Fruit fly (Drosophila melanogaster): ENCODE data around the gene Kal1.

Kal1 gene

dm6 chr3R:24163556-24164022 is 22.4 kb downstream of the Kal1 start, which contains the start of gene Apc2 (continued):
- TF ChIP-seq dsx (GFP tag; optimal IDR thresholded peaks at IDR 0.05; ENCODE audit: poor library complexity, severe bottlenecking) = peak; percentile 56
- TF ChIP-seq svp (GFP tag) = no peak
- TF ChIP-seq CG8319 (GFP tag; optimal IDR thresholded peaks at IDR 0.05) = no peak
- no peak for TF ChIP-seq Hr38 (GFP tag; optimal IDR thresholded peaks at IDR 0.05)
- TF ChIP-seq Eip93F (GFP tag; optimal IDR thresholded peaks at IDR 0.05) = no peak
- TF ChIP-seq achi (GFP tag; optimal IDR thresholded peaks at IDR 0.05) = peak; percentile 62
- TF ChIP-seq CG10631 (GFP tag; optimal IDR thresholded peaks at IDR 0.05) = peak; percentile 69
- TF ChIP-seq Ets21C (GFP tag; optimal IDR thresholded peaks at IDR 0.05) = no peak
- TF ChIP-seq Hr4 (GFP tag; optimal IDR thresholded peaks at IDR 0.05) = peak; percentile 74
- TF ChIP-seq CG6854 (GFP tag; optimal IDR thresholded peaks at IDR 0.05) = no peak
- peak; percentile 36 for TF ChIP-seq Lpt (GFP tag; optimal IDR thresholded peaks at IDR 0.05)
- TF ChIP-seq eg (GFP tag; IDR thresholded peaks at IDR 0.05) = peak; percentile 70
- TF ChIP-seq Sox14 (GFP tag; optimal IDR thresholded peaks at IDR 0.05) = peak; percentile 70
- TF ChIP-seq dac (GFP tag; optimal IDR thresholded peaks at IDR 0.05) = no peak
- no peak for TF ChIP-seq fkh (GFP tag; optimal IDR thresholded peaks at IDR 0.05)
- TF ChIP-seq CG4318 (GFP tag; optimal IDR thresholded peaks at IDR 0.05) = no peak
- TF ChIP-seq Sox15 (GFP tag; optimal IDR thresholded peaks at IDR 0.05) = no peak
- peak; percentile 80 for TF ChIP-seq vri (GFP tag; optimal IDR thresholded peaks at IDR 0.05)
- TF ChIP-seq CG3032 (tag; optimal IDR thresholded peaks at IDR 0.05) = peak; percentile 64
- TF ChIP-seq pdm3 (GFP tag; optimal IDR thresholded peaks at IDR 0.05) = peak; percentile 63
- TF ChIP-seq CG10669 (GFP tag; optimal IDR thresholded peaks at IDR 0.05) = no peak
- TF ChIP-seq Blimp-1 (GFP tag; optimal IDR thresholded peaks at IDR 0.05) = no peak
- TF ChIP-seq Met (GFP tag; optimal IDR thresholded peaks at IDR 0.05) = no peak
- peak; percentile 61 for TF ChIP-seq Hr39 (GFP tag; optimal IDR thresholded peaks at IDR 0.05)
- peak; percentile 32 for TF ChIP-seq CG11902 (GFP tag; optimal IDR thresholded peaks at IDR 0.05)
- TF ChIP-seq CG6276 (GFP tag; optimal IDR thresholded peaks at IDR 0.05) = no peak
- TF ChIP-seq CG1621 (tag; optimal IDR thresholded peaks at IDR 0.05) = no peak
- no peak for TF ChIP-seq fd59A (GFP tag; optimal IDR thresholded peaks at IDR 0.05)
- TF ChIP-seq esn (GFP tag; optimal IDR thresholded peaks at IDR 0.05) = peak; percentile 75
- peak; percentile 61 for TF ChIP-seq Eip75B (GFP tag; optimal IDR thresholded peaks at IDR 0.05)
- no peak for TF ChIP-seq spab (GFP tag; optimal IDR thresholded peaks at IDR 0.05)
- peak; percentile 57 for TF ChIP-seq CG34406 (GFP tag; optimal IDR thresholded peaks at IDR 0.05)
- TF ChIP-seq fd85E (GFP tag; optimal IDR thresholded peaks at IDR 0.05) = no peak
- TF ChIP-seq CG16779 (tag; optimal IDR thresholded peaks at IDR 0.05) = no peak
- TF ChIP-seq CG7368 (GFP tag; optimal IDR thresholded peaks at IDR 0.05) = no peak
- TF ChIP-seq lz (GFP tag; optimal IDR thresholded peaks at IDR 0.05) = peak; percentile 76

dm6 chr3R:24169362-24169761 is 28.2 kb downstream of the Kal1 start, which contains the start of gene CG5510:
TSS of gene CG5510 (minus strand) at chr3R:24169562.
- TF ChIP-seq Lpt (GFP tag; optimal IDR thresholded peaks at IDR 0.05) (no peak), dac (GFP tag; optimal IDR thresholded peaks at IDR 0.05) (no peak), CG11294 (GFP tag; IDR thresholded peaks at IDR 0.05) (0 out of 2 replicates have a peak, but pooled peaks have one; percentile 23), CG8319 (GFP tag; optimal IDR thresholded peaks at IDR 0.05) (no peak), acj6 (GFP tag; optimal IDR thresholded peaks at IDR 0.05) (no peak), CG4318 (GFP tag; optimal IDR thresholded peaks at IDR 0.05) (no peak), Eip78C (GFP tag) (peak; percentile 67), ss (GFP tag; optimal IDR thresholded peaks at IDR 0.05) (no peak), Eip93F (GFP tag; optimal IDR thresholded peaks at IDR 0.05) (no peak), CG3032 (tag; optimal IDR thresholded peaks at IDR 0.05) (peak; percentile 44), dsx (GFP tag; optimal IDR thresholded peaks at IDR 0.05; ENCODE audit: poor library complexity, severe bottlenecking) (no peak), CG9139 (GFP tag; optimal IDR thresholded peaks at IDR 0.05) (no peak), pdm3 (GFP tag; optimal IDR thresholded peaks at IDR 0.05) (no peak), CG31627 (GFP tag; optimal IDR thresholded peaks at IDR 0.05) (peak; percentile 48), CG6854 (GFP tag; optimal IDR thresholded peaks at IDR 0.05) (no peak), Gug (GFP tag; IDR thresholded peaks at IDR 0.05) (no peak), Hr39 (GFP tag; optimal IDR thresholded peaks at IDR 0.05) (no peak), CG6276 (GFP tag; optimal IDR thresholded peaks at IDR 0.05) (no peak), Blimp-1 (GFP tag; optimal IDR thresholded peaks at IDR 0.05) (no peak), net (GFP tag; optimal IDR thresholded peaks at IDR 0.05) (no peak), Eip75B (GFP tag; optimal IDR thresholded peaks at IDR 0.05) (peak; percentile 33), spab (GFP tag; optimal IDR thresholded peaks at IDR 0.05) (no peak), CG11902 (GFP tag; optimal IDR thresholded peaks at IDR 0.05) (no peak), Hr38 (GFP tag; optimal IDR thresholded peaks at IDR 0.05) (no peak), CG16779 (tag; optimal IDR thresholded peaks at IDR 0.05) (no peak), esn (GFP tag; optimal IDR thresholded peaks at IDR 0.05) (peak; percentile 64), CG8632 (GFP tag; optimal IDR thresholded peaks at IDR 0.05) (no peak), CG11762 (GFP tag; optimal IDR thresholded peaks at IDR 0.05; ENCODE audit: insufficient read depth) (no peak), topi (GFP tag; optimal IDR thresholded peaks at IDR 0.05) (peak; percentile 28), achi (GFP tag; optimal IDR thresholded peaks at IDR 0.05) (peak; percentile 39), CG10669 (GFP tag; optimal IDR thresholded peaks at IDR 0.05) (no peak), CG34406 (GFP tag; optimal IDR thresholded peaks at IDR 0.05) (no peak), CG1621 (tag; optimal IDR thresholded peaks at IDR 0.05) (no peak), svp (GFP tag) (no peak)

All from whole organism, prepupa.